Fruit fly (Drosophila melanogaster) Kc167 (cell line): ENCODE data around the gene CG9777.

Experiments
- Myc ChIP-seq: fragments of >200 bp; optimal IDR thresholded peaks from 2 replicates; lab custom pipeline; 2017; ENCODE audit warnings: missing external identifiers
- Sin3A ChIP-seq: fragments of >200 bp; optimal IDR thresholded peaks from 2 replicates; lab custom pipeline; 2018; ENCODE audit warnings: missing external identifiers
- insv ChIP-seq: fragments of >200 bp; optimal IDR thresholded peaks from 3 replicates; lab custom pipeline; 2018; ENCODE audit warnings: missing external identifiers
- psq ChIP-seq: fragments of >200 bp; optimal IDR thresholded peaks from 2 replicates; lab custom pipeline; 2017; ENCODE audit warnings: missing external identifiers
- ttk ChIP-seq: sonication (Bioruptor generic); optimal IDR thresholded peaks from 2 replicates; lab custom pipeline; 2017; ENCODE audit warnings: missing external identifiers

- no peak for TF ChIP-seq ttk (lab: Kevin White, UChicago)
- TF ChIP-seq psq = no peak
- no peak for TF ChIP-seq Sin3A (lab: Kevin White, UChicago)
- no peak for TF ChIP-seq Myc (lab: Kevin White, UChicago)
- no peak for TF ChIP-seq insv (lab: Kevin White, UChicago)
Measured at dm6 chrX:16647737-16648434, 15.9 kb upstream of the CG9777 start.
